Fruit fly (Drosophila melanogaster) whole organism, embryonic: ENCODE results near the gene Tm1.

ENCODE experiments used
- Atf6 ChIP-seq: fragments of 200-800 bp; sonication (Bioruptor generic); IDR thresholded peaks from 2 replicates; pipeline ENCODE4 v1.3.6; 2022; ENCODE audit warnings: missing biosample characterization, missing genetic modification characterization
- B-H2 ChIP-seq: fragments of 200-800 bp; sonication (Bioruptor generic); optimal IDR thresholded peaks from 2 replicates; lab custom pipeline; 2018; ENCODE audit warnings: missing biosample characterization, mild to moderate bottlenecking, missing genetic modification characterization
- CG11456 ChIP-seq: fragments of 200-800 bp; sonication (Bioruptor generic); IDR thresholded peaks from 3 replicates; pipeline ENCODE4 v1.3.6; 2022; ENCODE audit warnings: missing biosample characterization, missing genetic modification characterization
- CG11504 ChIP-seq: fragments of 200-800 bp; sonication (Bioruptor generic); optimal IDR thresholded peaks from 3 replicates; lab custom pipeline; 2019; ENCODE audit warnings: missing biosample characterization, mild to moderate bottlenecking, missing genetic modification characterization, moderate library complexity
- CG11723 ChIP-seq: fragments of 200-800 bp; sonication (Bioruptor generic); optimal IDR thresholded peaks from 2 replicates; lab custom pipeline; 2017; ENCODE audit warnings: missing biosample characterization, mild to moderate bottlenecking, missing genetic modification characterization
- CG12744 ChIP-seq: fragments of 200-800 bp; sonication (Bioruptor generic); optimal IDR thresholded peaks from 2 replicates; lab custom pipeline; 2016; ENCODE audit warnings: missing biosample characterization, missing genetic modification characterization
- CG13287 ChIP-seq: fragments of 200-800 bp; sonication (Bioruptor generic); IDR thresholded peaks from 2 replicates; pipeline ENCODE4 v1.3.6; 2022; ENCODE audit warnings: missing biosample characterization, missing genetic modification characterization; ENCODE audit not compliant: partially characterized antibody
- CG14965 ChIP-seq: fragments of 200-800 bp; sonication (Bioruptor generic); optimal IDR thresholded peaks from 2 replicates; lab custom pipeline; 2016; ENCODE audit warnings: missing biosample characterization, missing genetic modification characterization, borderline replicate concordance
- CG15479 ChIP-seq: fragments of 200-800 bp; sonication (Bioruptor generic); optimal IDR thresholded peaks from 3 replicates; lab custom pipeline; 2019; ENCODE audit warnings: missing biosample characterization, mild to moderate bottlenecking, missing genetic modification characterization, moderate library complexity
- CG32532 ChIP-seq: fragments of 200-800 bp; sonication (Bioruptor generic); IDR thresholded peaks from 2 replicates; pipeline ENCODE4 v1.3.6; 2022; ENCODE audit warnings: missing biosample characterization, missing genetic modification characterization
- CG32767 ChIP-seq: fragments of 200-800 bp; sonication (Bioruptor generic); IDR thresholded peaks from 2 replicates; pipeline ENCODE4 v1.3.6; 2022; ENCODE audit warnings: missing biosample characterization, missing genetic modification characterization
- CG4282 ChIP-seq: fragments of 200-800 bp; sonication (Bioruptor generic); optimal IDR thresholded peaks from 2 replicates; lab custom pipeline; 2016; ENCODE audit warnings: missing biosample characterization, missing genetic modification characterization
- CG5180 ChIP-seq: fragments of 200-800 bp; sonication (Bioruptor generic); optimal IDR thresholded peaks from 3 replicates; lab custom pipeline; 2017; ENCODE audit warnings: missing biosample characterization, missing genetic modification characterization, mild to moderate bottlenecking, moderate library complexity, missing genetic modification reagents
- CG6765 ChIP-seq: fragments of 200-800 bp; sonication (Bioruptor generic); optimal IDR thresholded peaks from 3 replicates; lab custom pipeline; 2017; ENCODE audit warnings: missing biosample characterization, mild to moderate bottlenecking, missing genetic modification characterization
- CG6813 ChIP-seq: fragments of 200-800 bp; sonication (Bioruptor generic); optimal IDR thresholded peaks from 2 replicates; lab custom pipeline; 2017; ENCODE audit warnings: missing biosample characterization, missing genetic modification characterization, mild to moderate bottlenecking, moderate library complexity, missing genetic modification reagents
- CG7928 ChIP-seq: fragments of 200-800 bp; sonication (Bioruptor generic); optimal IDR thresholded peaks from 2 replicates; lab custom pipeline; 2017; ENCODE audit warnings: missing biosample characterization, mild to moderate bottlenecking, missing genetic modification characterization
- CG8359 ChIP-seq: fragments of 200-800 bp; sonication (Bioruptor generic); optimal IDR thresholded peaks from 2 replicates; lab custom pipeline; 2017; ENCODE audit warnings: missing biosample characterization, mild to moderate bottlenecking, missing genetic modification characterization, borderline replicate concordance
- Chrac-16 ChIP-seq: fragments of 200-800 bp; sonication (Bioruptor generic); optimal IDR thresholded peaks from 3 replicates; lab custom pipeline; 2016; ENCODE audit warnings: missing biosample characterization, missing genetic modification characterization
- D ChIP-seq, 2 experiments: fragments of 200-800 bp in 1 of 2; fragments of >200 bp in 1 of 2; sonication (Bioruptor generic) in 1 of 2; optimal IDR thresholded peaks; 2 replicates in 1 of 2; 3 replicates in 1 of 2; lab custom pipeline; 2017; ENCODE audit warnings: mild to moderate bottlenecking in 1 of 2, missing biosample characterization in 1 of 2, missing genetic modification characterization in 1 of 2, missing genetic modification reagents in 1 of 2
- Dfd ChIP-seq, 2 experiments: fragments of >200 bp; optimal IDR thresholded peaks; 2 replicates each; lab custom pipeline; 2017; ENCODE audit warnings: missing biosample characterization in 2 of 2, missing genetic modification characterization in 2 of 2
- Fer1 ChIP-seq: fragments of 200-800 bp; sonication (Bioruptor generic); optimal IDR thresholded peaks from 2 replicates; lab custom pipeline; 2017; ENCODE audit warnings: missing biosample characterization, mild to moderate bottlenecking, missing genetic modification characterization
- HHEX ChIP-seq: fragments of 200-800 bp; sonication (Bioruptor generic); optimal IDR thresholded peaks from 3 replicates; lab custom pipeline; 2017; ENCODE audit warnings: missing biosample characterization, mild to moderate bottlenecking, missing genetic modification characterization, missing genetic modification reagents
- HLH54F ChIP-seq: fragments of 200-800 bp; sonication (Bioruptor generic); optimal IDR thresholded peaks from 3 replicates; lab custom pipeline; 2016; ENCODE audit warnings: missing biosample characterization, missing genetic modification characterization
- Hmx ChIP-seq: fragments of 200-800 bp; sonication (Bioruptor generic); optimal IDR thresholded peaks from 2 replicates; lab custom pipeline; 2016; ENCODE audit warnings: missing biosample characterization, missing genetic modification characterization
- Kr ChIP-seq: fragments of 200-800 bp; sonication (Bioruptor generic); optimal IDR thresholded peaks from 2 replicates; lab custom pipeline; 2017; ENCODE audit warnings: missing biosample characterization, mild to moderate bottlenecking, missing genetic modification characterization
- Lhr ChIP-seq: fragments of 200-800 bp; sonication (Bioruptor generic); optimal IDR thresholded peaks from 3 replicates; lab custom pipeline; 2017; ENCODE audit warnings: mild to moderate bottlenecking, missing biosample characterization, missing genetic modification reagents, missing genetic modification characterization
- MBD-R2 ChIP-seq: fragments of 200-800 bp; sonication (Bioruptor generic); IDR thresholded peaks from 2 replicates; pipeline ENCODE4 v1.3.6; 2022; ENCODE audit warnings: missing biosample characterization, missing genetic modification characterization
- Sox102F ChIP-seq: fragments of 200-800 bp; sonication (Bioruptor generic); optimal IDR thresholded peaks from 2 replicates; lab custom pipeline; 2018; ENCODE audit warnings: missing biosample characterization, mild to moderate bottlenecking, missing genetic modification characterization, moderate library complexity
- Sry-β ChIP-seq: fragments of 200-800 bp; sonication (Bioruptor generic); optimal IDR thresholded peaks from 2 replicates; lab custom pipeline; 2018; ENCODE audit warnings: missing biosample characterization, mild to moderate bottlenecking, missing genetic modification characterization, moderate library complexity
- az2 ChIP-seq: fragments of 200-800 bp; sonication (Bioruptor generic); optimal IDR thresholded peaks from 3 replicates; lab custom pipeline; 2016; ENCODE audit warnings: missing biosample characterization, missing genetic modification characterization
- bigmax ChIP-seq: fragments of 200-800 bp; sonication (Bioruptor generic); optimal IDR thresholded peaks from 2 replicates; lab custom pipeline; 2018; ENCODE audit warnings: missing biosample characterization, mild to moderate bottlenecking, missing genetic modification characterization
- cad ChIP-seq: fragments of >200 bp; optimal IDR thresholded peaks from 2 replicates; lab custom pipeline; 2017; ENCODE audit warnings: missing biosample characterization, missing genetic modification characterization
- cato ChIP-seq: fragments of 200-800 bp; sonication (Bioruptor generic); optimal IDR thresholded peaks from 2 replicates; lab custom pipeline; 2016; ENCODE audit warnings: missing biosample characterization, missing genetic modification characterization, borderline replicate concordance
- dimm ChIP-seq: fragments of 200-800 bp; sonication (Bioruptor generic); IDR thresholded peaks from 2 replicates; pipeline ENCODE4 v1.3.6; 2022; ENCODE audit warnings: missing biosample characterization, missing genetic modification characterization
- dmrt99B ChIP-seq: fragments of 200-800 bp; sonication (Bioruptor generic); optimal IDR thresholded peaks from 2 replicates; lab custom pipeline; 2018; ENCODE audit warnings: missing biosample characterization, mild to moderate bottlenecking, missing genetic modification characterization, moderate library complexity
- ftz-f1 ChIP-seq: fragments of 200-800 bp; sonication (Bioruptor generic); optimal IDR thresholded peaks from 2 replicates; lab custom pipeline; 2016; ENCODE audit warnings: missing biosample characterization, missing genetic modification characterization
- gcm ChIP-seq: fragments of 200-800 bp; sonication (Bioruptor generic); optimal IDR thresholded peaks from 2 replicates; lab custom pipeline; 2019; ENCODE audit warnings: missing biosample characterization, mild to moderate bottlenecking, missing genetic modification characterization, moderate library complexity
- h ChIP-seq: fragments of >200 bp; optimal IDR thresholded peaks from 2 replicates; lab custom pipeline; 2017
- luna ChIP-seq: fragments of 200-800 bp; sonication (Bioruptor generic); optimal IDR thresholded peaks from 2 replicates; lab custom pipeline; 2016; ENCODE audit warnings: missing biosample characterization, missing genetic modification characterization
- prd ChIP-seq, 3 experiments: fragments of >200 bp in 2 of 3; fragments of 200-800 bp in 1 of 3; sonication (Bioruptor generic) in 1 of 3; optimal IDR thresholded peaks in 2 of 3; IDR thresholded peaks in 1 of 3; 2 replicates in 2 of 3; 3 replicates in 1 of 3; pipeline versions ENCODE4 v1.3.6 to Lab custom; 2017 to 2022; ENCODE audit warnings: missing biosample characterization in 1 of 3, missing genetic modification characterization in 1 of 3
- ro ChIP-seq: fragments of 200-800 bp; sonication (Bioruptor generic); IDR thresholded peaks from 2 replicates; pipeline ENCODE4 v1.3.6; 2022; ENCODE audit warnings: missing biosample characterization, missing genetic modification characterization
- sim ChIP-seq: fragments of 200-800 bp; sonication (Bioruptor generic); IDR thresholded peaks from 2 replicates; pipeline ENCODE4 v1.3.6; 2022; ENCODE audit warnings: missing biosample characterization, missing genetic modification characterization
- sima ChIP-seq: fragments of 200-800 bp; sonication (Bioruptor generic); optimal IDR thresholded peaks from 2 replicates; lab custom pipeline; 2016; ENCODE audit warnings: missing biosample characterization, missing genetic modification characterization
- slou ChIP-seq: fragments of 200-800 bp; sonication (Bioruptor generic); optimal IDR thresholded peaks from 3 replicates; lab custom pipeline; 2016; ENCODE audit warnings: missing biosample characterization, missing genetic modification characterization
- sr ChIP-seq: fragments of 200-800 bp; sonication (Bioruptor generic); IDR thresholded peaks from 3 replicates; pipeline ENCODE4 v1.3.6; 2022; ENCODE audit warnings: missing biosample characterization, missing genetic modification characterization
- stc ChIP-seq: fragments of 200-800 bp; sonication (Bioruptor generic); IDR thresholded peaks from 2 replicates; pipeline ENCODE4 v1.3.6; 2022; ENCODE audit warnings: missing biosample characterization, missing genetic modification characterization
- trem ChIP-seq: fragments of 200-800 bp; optimal IDR thresholded peaks from 3 replicates; lab custom pipeline; 2019; ENCODE audit warnings: missing biosample characterization, mild to moderate bottlenecking, missing genetic modification characterization, moderate library complexity
- usp ChIP-seq: fragments of >200 bp; optimal IDR thresholded peaks from 2 replicates; lab custom pipeline; 2017; ENCODE audit warnings: missing biosample characterization, missing genetic modification characterization

Gene Tm1

dm6 chr3R:15356645-15357431 lies 78.8 kb downstream of the Tm1 start, which contains the start of the genes Atg4b and Hibch (continued):
- TF ChIP-seq D (optimal IDR thresholded peaks at IDR 0.05; lab: Kevin White, UChicago): no peak
- peak; percentile 82 for TF ChIP-seq D (GFP tag; optimal IDR thresholded peaks at IDR 0.05; lab: Kevin White, UChicago)
- TF ChIP-seq Sry-β (GFP tag; lab: Kevin White, UChicago): peak; percentile 48
- TF ChIP-seq Atf6 (GFP tag; lab: Robert Waterston, UW): peak; percentile 83; the same call in 1 of the 2 replicates
- TF ChIP-seq dmrt99B (tag; lab: Kevin White, UChicago): no peak
- TF ChIP-seq CG32767 (GFP tag; lab: Robert Waterston, UW): peak; percentile 59; the same call in 1 of the 2 replicates
- peak; percentile 84 for TF ChIP-seq gcm
- TF ChIP-seq ro (GFP tag; lab: Robert Waterston, UW): peak; percentile 20; the same call in 1 of the 2 replicates
- no peak for TF ChIP-seq sima (GFP tag; lab: Kevin White, UChicago)
- peak; percentile 88 for TF ChIP-seq B-H2
- peak; percentile 90 for TF ChIP-seq Fer1 (GFP tag; lab: Kevin White, UChicago)
- peak; percentile 79 for TF ChIP-seq Chrac-16
- TF ChIP-seq Kr (GFP tag; lab: Kevin White, UChicago): no peak
- no peak for TF ChIP-seq sim (GFP tag; lab: Robert Waterston, UW)
- TF ChIP-seq bigmax (GFP tag; lab: Kevin White, UChicago): no peak
- TF ChIP-seq CG15479: peak; percentile 62
- no peak for TF ChIP-seq sr (GFP tag; lab: Robert Waterston, UW)
- TF ChIP-seq CG7928 (GFP tag; lab: Kevin White, UChicago): peak; percentile 55
- TF ChIP-seq CG11456: peak; percentile 90
- no peak for TF ChIP-seq Sox102F (GFP tag; lab: Kevin White, UChicago)
- TF ChIP-seq CG13287: peak; percentile 14; the same call in 1 of the 2 replicates
- no peak for TF ChIP-seq prd (optimal IDR thresholded peaks at IDR 0.05; lab: Kevin White, UChicago)
- peak; percentile 89 for TF ChIP-seq prd (GFP tag; IDR thresholded peaks at IDR 0.05; lab: Robert Waterston, UW)
- no peak for TF ChIP-seq h
- peak; percentile 52 for TF ChIP-seq CG8359
- TF ChIP-seq HHEX (GFP tag; lab: Kevin White, UChicago): peak; percentile 81
- TF ChIP-seq CG11723 (GFP tag; lab: Kevin White, UChicago): peak; percentile 67
- no peak for TF ChIP-seq cad (GFP tag; lab: Kevin White, UChicago)
- peak; percentile 70 for TF ChIP-seq CG6765
- no peak for TF ChIP-seq Dfd (GFP tag; optimal IDR thresholded peaks at IDR 0.05; lab: Kevin White, UChicago)
- TF ChIP-seq luna (GFP tag; lab: Kevin White, UChicago): no peak
- no peak for TF ChIP-seq CG5180 (GFP tag; lab: Kevin White, UChicago)
- peak; percentile 82 for TF ChIP-seq az2
- no peak for TF ChIP-seq CG11504 (tag; lab: Kevin White, UChicago)
- no peak for TF ChIP-seq usp (GFP tag; lab: Kevin White, UChicago)
- TF ChIP-seq CG6813 (GFP tag; lab: Kevin White, UChicago): peak; percentile 54
- TF ChIP-seq Lhr (GFP tag; lab: Kevin White, UChicago): peak; percentile 43
- peak; percentile 87 for TF ChIP-seq MBD-R2 (GFP tag; lab: Robert Waterston, UW)
- no peak for TF ChIP-seq CG4282 (GFP tag; lab: Kevin White, UChicago)
- TF ChIP-seq ftz-f1 (GFP tag; lab: Kevin White, UChicago): no peak
- no peak for TF ChIP-seq CG14965 (GFP tag; lab: Kevin White, UChicago)
- TF ChIP-seq trem: peak; percentile 87
- TF ChIP-seq CG32532 (GFP tag; lab: Robert Waterston, UW): peak; percentile 86
- TF ChIP-seq slou (GFP tag; lab: Kevin White, UChicago): peak; percentile 79
- TF ChIP-seq CG12744: no peak
- 0 out of 2 replicates have a peak, but pooled peaks have one; percentile 30 for TF ChIP-seq dimm (GFP tag; lab: Robert Waterston, UW)
- peak; percentile 74 for TF ChIP-seq stc
- TF ChIP-seq HLH54F: peak; percentile 40
- TF ChIP-seq Hmx (GFP tag; lab: Kevin White, UChicago): no peak
- peak; percentile 58 for TF ChIP-seq cato (GFP tag; lab: Kevin White, UChicago)
